Worm (Caenorhabditis elegans): ENCODE measurements around the gene R08E3.3.

DNA sequence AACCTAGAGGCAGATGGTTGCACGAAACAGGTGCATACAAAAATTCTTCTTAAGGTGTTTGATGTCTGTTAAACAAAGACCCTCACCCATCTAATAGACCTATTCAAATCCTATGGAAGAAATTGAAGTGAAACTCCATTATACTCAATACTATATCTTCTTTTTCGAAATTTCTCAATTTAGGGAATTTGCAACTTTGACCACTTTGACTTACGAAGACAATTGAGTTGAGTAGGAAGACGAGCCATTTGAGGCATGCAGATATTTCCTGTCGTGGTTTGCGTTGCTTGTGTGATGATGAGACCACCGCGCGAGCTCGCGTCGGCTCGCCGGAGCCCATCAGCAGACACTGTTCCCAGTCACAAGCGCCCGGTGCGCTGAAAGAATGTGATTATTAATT lies 52.3 kb downstream of the R08E3.3 start:
- no peak for TF ChIP-seq blmp-1 (tag; optimal IDR thresholded peaks at IDR 0.05)
- TF ChIP-seq pha-4 (tag; optimal IDR thresholded peaks at IDR 0.05), result no peak
- TF ChIP-seq snpc-4 (tag; optimal IDR thresholded peaks at IDR 0.05), result no peak
- TF ChIP-seq unc-62 (GFP tag; optimal IDR thresholded peaks at IDR 0.05), result no peak
- TF ChIP-seq unc-39 (tag; optimal IDR thresholded peaks at IDR 0.05), result no peak
- TF ChIP-seq nhr-237 (tag; optimal IDR thresholded peaks at IDR 0.05), result no peak
- TF ChIP-seq lin-32 (GFP tag; optimal IDR thresholded peaks at IDR 0.05), result no peak
- peak; percentile 91 for TF ChIP-seq ces-1 (GFP tag; optimal IDR thresholded peaks at IDR 0.05)
- no peak for TF ChIP-seq M03D4.4 (tag; optimal IDR thresholded peaks at IDR 0.05)
- no peak for TF ChIP-seq ztf-11 (tag; optimal IDR thresholded peaks at IDR 0.05)
- no peak for TF ChIP-seq ceh-83 (GFP tag; optimal IDR thresholded peaks at IDR 0.05)
- TF ChIP-seq ham-2 (GFP tag; optimal IDR thresholded peaks at IDR 0.05), result no peak
